Worm (Caenorhabditis elegans) whole organism, dauer: Measurements from ENCODE around the gene Y57G11C.46.
"Not testable (repeated sequence)": the region's sequence is repeated elsewhere in the genome, so short reads cannot be mapped to it uniquely, and the experiment has no call there.

Experiments used
- unc-62 ChIP-seq: sonication (generic microtip); optimal IDR thresholded peaks from 2 replicates; lab custom pipeline; 2017; ENCODE audit warnings: missing biosample characterization, missing genetic modification reagents, missing genetic modification characterization

Gene Y57G11C.46

ce11 chrIV:14806903-14807302 is 9.3 kb downstream of the Y57G11C.46 start, which contains the start of gene oig-5:
Gene oig-5 (plus strand): TSS chrIV:14807203.
- no peak for TF ChIP-seq unc-62 (GFP tag; lab: Kevin White, UChicago)

ce11 chrIV:14802316-14802715 is 13.9 kb downstream of the Y57G11C.46 start, which contains the start of gene Y57G11C.1142:
Gene Y57G11C.1142 (plus strand): TSS chrIV:14802616.
- TF ChIP-seq unc-62 (GFP tag; lab: Kevin White, UChicago): no peak

ce11 chrIV:14800931-14801330 is 15.3 kb downstream of the Y57G11C.46 start:
- no peak for TF ChIP-seq unc-62 (GFP tag; lab: Kevin White, UChicago)

- no peak for TF ChIP-seq unc-62 (GFP tag; lab: Kevin White, UChicago)
These were observed 17.0 kb downstream of the Y57G11C.46 start, which contains the start of gene Y57G11C.14 for ce11 chrIV:14799186-14799585. Gene Y57G11C.14 (plus strand): TSS chrIV:14799311.

- no peak for TF ChIP-seq unc-62 (GFP tag; lab: Kevin White, UChicago)
These were observed 18.3 kb downstream of the Y57G11C.46 start, which contains the start of gene arl-8 for ce11 chrIV:14797849-14798248. Gene arl-8 (plus strand): TSS chrIV:14798149.

- TF ChIP-seq unc-62 (GFP tag; lab: Kevin White, UChicago): no peak
These were observed 18.8 kb downstream of the Y57G11C.46 start, which contains the start of the genes Y57G11C.1147 and nuo-3 for ce11 chrIV:14797354-14797753. Gene Y57G11C.1147 (minus strand): TSS chrIV:14797514. Gene nuo-3 (minus strand): TSS chrIV:14797544.

ce11 chrIV:14795918-14796488 is 20.2 kb downstream of the Y57G11C.46 start, which contains the start of gene coq-3:
Gene coq-3 (minus strand): TSS chrIV:14796324.
- TF ChIP-seq unc-62 (GFP tag; lab: Kevin White, UChicago): no peak

- TF ChIP-seq unc-62 (GFP tag; lab: Kevin White, UChicago): no peak
These were observed 22.1 kb downstream of the Y57G11C.46 start for ce11 chrIV:14793900-14794624.

ce11 chrIV:14792602-14793232 is 23.5 kb downstream of the Y57G11C.46 start, which contains the start of gene gdi-1:
Gene gdi-1 (minus strand): TSS chrIV:14792887.
- TF ChIP-seq unc-62 (GFP tag; lab: Kevin White, UChicago): no peak

- no peak for TF ChIP-seq unc-62 (GFP tag; lab: Kevin White, UChicago)
These were observed 25.6 kb downstream of the Y57G11C.46 start for ce11 chrIV:14790579-14790978.

- no peak for TF ChIP-seq unc-62 (GFP tag; lab: Kevin White, UChicago)
These were observed 29.6 kb downstream of the Y57G11C.46 start, which contains the start of gene melo-1 for ce11 chrIV:14786374-14787136. Gene melo-1 (plus strand): TSS chrIV:14787031.

- TF ChIP-seq unc-62 (GFP tag; lab: Kevin White, UChicago): no peak
These were observed 31.7 kb downstream of the Y57G11C.46 start, which contains the start of gene nlp-56 for ce11 chrIV:14784481-14784880. Gene nlp-56 (minus strand): TSS chrIV:14784737.

ce11 chrIV:14782211-14782610 is 34.0 kb downstream of the Y57G11C.46 start, which contains the start of gene Y57G11C.1130:
Gene Y57G11C.1130 (plus strand): TSS chrIV:14782511.
- TF ChIP-seq unc-62 (GFP tag; lab: Kevin White, UChicago): no peak

ce11 chrIV:14781537-14781936 is 34.7 kb downstream of the Y57G11C.46 start, which contains the start of gene Y57G11C.8:
Gene Y57G11C.8 (plus strand): TSS chrIV:14781837.
- no peak for TF ChIP-seq unc-62 (GFP tag; lab: Kevin White, UChicago)

- not testable (repeated sequence) for TF ChIP-seq unc-62 (GFP tag; lab: Kevin White, UChicago)
These were observed 41.7 kb downstream of the Y57G11C.46 start, which contains the start of gene Y57G11C.51 for ce11 chrIV:14774454-14774853. Gene Y57G11C.51 (minus strand): TSS chrIV:14774554.
